Worm (Caenorhabditis elegans): Measurements from ENCODE around the gene daf-1.

daf-1 gene

ce11 chrIV:175698-176097 lies 43.5 kb downstream of the daf-1 start:
- TF ChIP-seq ttx-3 (tag; optimal IDR thresholded peaks at IDR 0.05) (no peak), madf-2 (tag; optimal IDR thresholded peaks at IDR 0.05) (no peak), unc-55 (GFP tag; optimal IDR thresholded peaks at IDR 0.05) (peak; percentile 29), hlh-15 (tag; optimal IDR thresholded peaks at IDR 0.05) (no peak), ceh-19 (GFP tag; optimal IDR thresholded peaks at IDR 0.05) (peak; percentile 11), lim-6 (tag; optimal IDR thresholded peaks at IDR 0.05) (no peak), tbx-2 (tag; optimal IDR thresholded peaks at IDR 0.05) (peak; percentile 44), ceh-9 (tag; optimal IDR thresholded peaks at IDR 0.05) (no peak), sox-2 (GFP tag; IDR thresholded peaks at IDR 0.05) (peak; percentile 53), ceh-30 (tag; optimal IDR thresholded peaks at IDR 0.05) (no peak), ceh-31 (tag; optimal IDR thresholded peaks at IDR 0.05) (peak; percentile 71)

- TF ChIP-seq ets-4 (tag; optimal IDR thresholded peaks at IDR 0.05) = no peak
- no peak for TF ChIP-seq hlh-15 (tag; optimal IDR thresholded peaks at IDR 0.05)
- TF ChIP-seq ceh-31 (tag; optimal IDR thresholded peaks at IDR 0.05) = peak; percentile 29
Measured at ce11 chrIV:177487-177886, 45.3 kb downstream of the daf-1 start.

- TF ChIP-seq nhr-11 (tag; optimal IDR thresholded peaks at IDR 0.05) = no peak
- TF ChIP-seq unc-55 (GFP tag; optimal IDR thresholded peaks at IDR 0.05) = peak; percentile 18
Measured at ce11 chrIV:178696-179095, 46.5 kb downstream of the daf-1 start, which contains the start of gene tcl-2. tcl-2 (plus strand) TSS chrIV:179083.

- TF ChIP-seq pros-1 (tag; optimal IDR thresholded peaks at IDR 0.05) = no peak
- no peak for TF ChIP-seq unc-55 (GFP tag; optimal IDR thresholded peaks at IDR 0.05)
- TF ChIP-seq sox-4 (tag; optimal IDR thresholded peaks at IDR 0.05) = no peak
- TF ChIP-seq Y22D7AL.16 (tag; optimal IDR thresholded peaks at IDR 0.05) = no peak
Measured at ce11 chrIV:179700-180099, 47.5 kb downstream of the daf-1 start.

ce11 chrIV:183519-183918 lies 51.3 kb downstream of the daf-1 start:
- no peak for TF ChIP-seq hlh-13 (GFP tag; optimal IDR thresholded peaks at IDR 0.05)
- no peak for TF ChIP-seq hlh-8 (tag; optimal IDR thresholded peaks at IDR 0.05)
- TF ChIP-seq nfya-1 (tag; optimal IDR thresholded peaks at IDR 0.05) = no peak
- no peak for TF ChIP-seq npax-4 (tag; optimal IDR thresholded peaks at IDR 0.05)
- TF ChIP-seq ceh-2 (tag; optimal IDR thresholded peaks at IDR 0.05) = no peak
- TF ChIP-seq pros-1 (tag; optimal IDR thresholded peaks at IDR 0.05) = no peak
- no peak for TF ChIP-seq fkh-6 (tag; optimal IDR thresholded peaks at IDR 0.05)
- no peak for TF ChIP-seq ama-1 (optimal IDR thresholded peaks at IDR 0.05)
- TF ChIP-seq ttx-3 (tag; optimal IDR thresholded peaks at IDR 0.05) = no peak
- no peak for TF ChIP-seq T23F11.4 (GFP tag; optimal IDR thresholded peaks at IDR 0.05)
- no peak for TF ChIP-seq che-1 (tag; optimal IDR thresholded peaks at IDR 0.05)

ce11 chrIV:184184-184583 lies 52.0 kb downstream of the daf-1 start, which contains the start of gene pnc-1:
pnc-1 (plus strand) TSS chrIV:184484.
- TF ChIP-seq nfya-1 (tag; optimal IDR thresholded peaks at IDR 0.05) = no peak
- TF ChIP-seq tbx-2 (tag; optimal IDR thresholded peaks at IDR 0.05) = no peak

ce11 chrIV:186110-186509 lies 53.9 kb downstream of the daf-1 start:
- no peak for TF ChIP-seq unc-55 (GFP tag; optimal IDR thresholded peaks at IDR 0.05)
- TF ChIP-seq ceh-19 (GFP tag; optimal IDR thresholded peaks at IDR 0.05) = peak; percentile 49
- TF ChIP-seq ceh-6 (GFP tag; optimal IDR thresholded peaks at IDR 0.05) = no peak
- TF ChIP-seq ceh-48 (tag; optimal IDR thresholded peaks at IDR 0.05) = no peak
- no peak for TF ChIP-seq ahr-1 (tag; optimal IDR thresholded peaks at IDR 0.05)
- peak; percentile 22 for TF ChIP-seq tbx-2 (tag; optimal IDR thresholded peaks at IDR 0.05)
- TF ChIP-seq nfya-1 (tag; optimal IDR thresholded peaks at IDR 0.05) = peak; percentile 7
- TF ChIP-seq pha-4 (tag; optimal IDR thresholded peaks at IDR 0.05) = no peak
- TF ChIP-seq pat-9 (tag; optimal IDR thresholded peaks at IDR 0.05) = no peak
- no peak for TF ChIP-seq ceh-30 (tag; optimal IDR thresholded peaks at IDR 0.05)
- TF ChIP-seq unc-42 (tag; optimal IDR thresholded peaks at IDR 0.05) = peak; percentile 25
- peak; percentile 18 for TF ChIP-seq ceh-14 (tag; optimal IDR thresholded peaks at IDR 0.05)
- peak; percentile 97 for TF ChIP-seq ceh-34 (tag; optimal IDR thresholded peaks at IDR 0.05)
- no peak for TF ChIP-seq C08G9.2 (tag; optimal IDR thresholded peaks at IDR 0.05)
